Fruit fly (Drosophila melanogaster) whole organism, adult: ENCODE data around the gene CG8673.

Experiments
- CG11617 ChIP-seq: fragments of 200-800 bp; sonication (Bioruptor generic); optimal IDR thresholded peaks from 2 replicates; lab custom pipeline; 2017; ENCODE audit warnings: mild to moderate bottlenecking, missing biosample characterization, missing genetic modification reagents, missing genetic modification characterization
- CG12768 ChIP-seq: fragments of 200-800 bp; sonication (Bioruptor generic); optimal IDR thresholded peaks from 2 replicates; lab custom pipeline; 2017; ENCODE audit warnings: missing biosample characterization, missing genetic modification characterization, mild to moderate bottlenecking, moderate library complexity, missing genetic modification reagents
- CG14711 ChIP-seq: fragments of 200-800 bp; sonication (Bioruptor generic); optimal IDR thresholded peaks from 2 replicates; lab custom pipeline; 2018; ENCODE audit warnings: missing biosample characterization, mild to moderate bottlenecking, missing genetic modification characterization, moderate library complexity
- CG33017 ChIP-seq: fragments of 200-800 bp; sonication (Bioruptor generic); optimal IDR thresholded peaks from 2 replicates; lab custom pipeline; 2018; ENCODE audit warnings: missing biosample characterization, mild to moderate bottlenecking, missing genetic modification characterization, moderate library complexity
- CG7045 ChIP-seq: fragments of 200-800 bp; sonication (Bioruptor generic); optimal IDR thresholded peaks from 2 replicates; lab custom pipeline; 2017; ENCODE audit warnings: missing biosample characterization, mild to moderate bottlenecking, missing genetic modification characterization
- CG7101 ChIP-seq: fragments of 200-800 bp; sonication (Bioruptor generic); optimal IDR thresholded peaks from 2 replicates; lab custom pipeline; 2018; ENCODE audit warnings: missing biosample characterization, mild to moderate bottlenecking, missing genetic modification characterization, moderate library complexity
- Clk ChIP-seq: fragments of 200-800 bp; sonication (Bioruptor generic); optimal IDR thresholded peaks from 2 replicates; lab custom pipeline; 2017; ENCODE audit warnings: missing biosample characterization, missing genetic modification characterization
- Mnt ChIP-seq: fragments of 200-800 bp; sonication (Bioruptor generic); optimal IDR thresholded peaks from 2 replicates; lab custom pipeline; 2016; ENCODE audit warnings: missing biosample characterization, mild to moderate bottlenecking, missing genetic modification characterization
- cic ChIP-seq: fragments of 200-800 bp; sonication (Bioruptor generic); optimal IDR thresholded peaks from 2 replicates; lab custom pipeline; 2017; ENCODE audit warnings: missing biosample characterization, mild to moderate bottlenecking, missing genetic modification characterization, moderate library complexity
- cnc ChIP-seq, 2 experiments: fragments of >200 bp; optimal IDR thresholded peaks; 2 replicates each; lab custom pipeline; 2017
- kay ChIP-seq: fragments of 200-800 bp; sonication (Bioruptor generic); peaks from one replicate; lab custom pipeline; 2016; ENCODE audit warnings: missing biosample characterization, missing genetic modification characterization, borderline replicate concordance
- pad ChIP-seq: fragments of 200-800 bp; sonication (Bioruptor generic); optimal IDR thresholded peaks from 3 replicates; lab custom pipeline; 2017; ENCODE audit warnings: missing biosample characterization, missing genetic modification characterization, mild to moderate bottlenecking, moderate library complexity, missing genetic modification reagents
- tj ChIP-seq: fragments of 200-800 bp; sonication (Bioruptor generic); optimal IDR thresholded peaks from 3 replicates; lab custom pipeline; 2017; ENCODE audit warnings: missing biosample characterization, mild to moderate bottlenecking, missing genetic modification characterization, moderate library complexity
- toe ChIP-seq: fragments of 200-800 bp; sonication (Bioruptor generic); optimal IDR thresholded peaks from 2 replicates; lab custom pipeline; 2016; ENCODE audit warnings: missing biosample characterization, missing genetic modification characterization

dm6 chr2L:8142760-8143159 lies 18.6 kb downstream of the CG8673 start:
- TF ChIP-seq tj = no peak
- no peak for TF ChIP-seq pad
- TF ChIP-seq CG33017 (tag; lab: Kevin White, UChicago) = no peak
- no peak for TF ChIP-seq Mnt (GFP tag; lab: Kevin White, UChicago)
- no peak for TF ChIP-seq cic (GFP tag; lab: Kevin White, UChicago)
- no peak for TF ChIP-seq Clk (GFP tag; lab: Kevin White, UChicago)
- TF ChIP-seq kay (GFP tag; lab: Kevin White, UChicago) = no peak
- no peak for TF ChIP-seq CG12768 (GFP tag; lab: Kevin White, UChicago)
- no peak for TF ChIP-seq CG11617 (GFP tag; lab: Kevin White, UChicago)
- no peak for TF ChIP-seq CG14711
- TF ChIP-seq CG7101 = no peak
- no peak for TF ChIP-seq toe (GFP tag; lab: Kevin White, UChicago)
- TF ChIP-seq cnc (optimal IDR thresholded peaks at IDR 0.05; lab: Kevin White, UChicago) = no peak
- TF ChIP-seq CG7045 (GFP tag; lab: Kevin White, UChicago) = no peak
